Fruit fly (Drosophila melanogaster): ENCODE results near the gene CG5644.
A peak's percentile ranks its signal among the peaks of the same experiment; 100 is the strongest.

The CG5644 gene

dm6 chr3L:8979780-8980179 is at the start of gene CG5644:
CG5644 (minus strand) TSS chr3L:8979880.
- TF ChIP-seq tj (GFP tag; optimal IDR thresholded peaks at IDR 0.05) (peak; percentile 0), CG1620 (GFP tag; optimal IDR thresholded peaks at IDR 0.05) (no peak)

dm6 chr3L:9029183-9029789 is 49.6 kb upstream of the CG5644 start:
- TF ChIP-seq CG33017 (tag; optimal IDR thresholded peaks at IDR 0.05) = no peak
- no peak for TF ChIP-seq pad (GFP tag; optimal IDR thresholded peaks at IDR 0.05)
- TF ChIP-seq ovo (GFP tag; optimal IDR thresholded peaks at IDR 0.05) = no peak
- TF ChIP-seq CG1620 (GFP tag; optimal IDR thresholded peaks at IDR 0.05) = no peak
- TF ChIP-seq CG14711 (tag; optimal IDR thresholded peaks at IDR 0.05) = no peak
- TF ChIP-seq kay (GFP tag; ENCODE audit: borderline replicate concordance) = no peak
- TF ChIP-seq tj (GFP tag; optimal IDR thresholded peaks at IDR 0.05) = no peak
- no peak for TF ChIP-seq toe (GFP tag; optimal IDR thresholded peaks at IDR 0.05)
- no peak for TF ChIP-seq bab1 (GFP tag; optimal IDR thresholded peaks at IDR 0.05)
- TF ChIP-seq CG5204 (GFP tag; optimal IDR thresholded peaks at IDR 0.05) = no peak
- TF ChIP-seq cnc (optimal IDR thresholded peaks at IDR 0.05) = no peak
- no peak for TF ChIP-seq CG11617 (GFP tag; optimal IDR thresholded peaks at IDR 0.05)
- no peak for TF ChIP-seq cic (GFP tag; optimal IDR thresholded peaks at IDR 0.05)
- TF ChIP-seq CG12768 (GFP tag; optimal IDR thresholded peaks at IDR 0.05) = no peak
- no peak for TF ChIP-seq Clk (GFP tag; optimal IDR thresholded peaks at IDR 0.05)

- no peak for TF ChIP-seq CG14711 (tag; optimal IDR thresholded peaks at IDR 0.05)
- TF ChIP-seq CG11617 (GFP tag; optimal IDR thresholded peaks at IDR 0.05) = no peak
- TF ChIP-seq Clk (GFP tag; optimal IDR thresholded peaks at IDR 0.05) = no peak
- no peak for TF ChIP-seq kay (GFP tag; ENCODE audit: borderline replicate concordance)
- no peak for TF ChIP-seq Hr96 (GFP tag; optimal IDR thresholded peaks at IDR 0.05)
- TF ChIP-seq CG7101 (tag; optimal IDR thresholded peaks at IDR 0.05) = no peak
- no peak for TF ChIP-seq Mnt (GFP tag; optimal IDR thresholded peaks at IDR 0.05)
- TF ChIP-seq bab1 (GFP tag; optimal IDR thresholded peaks at IDR 0.05) = no peak
- TF ChIP-seq ovo (GFP tag; optimal IDR thresholded peaks at IDR 0.05) = no peak
- no peak for TF ChIP-seq Crg-1 (GFP tag; optimal IDR thresholded peaks at IDR 0.05)
- no peak for TF ChIP-seq cnc (optimal IDR thresholded peaks at IDR 0.05)
- no peak for TF ChIP-seq cic (GFP tag; optimal IDR thresholded peaks at IDR 0.05)
- TF ChIP-seq pad (GFP tag; optimal IDR thresholded peaks at IDR 0.05) = no peak
- TF ChIP-seq tj (GFP tag; optimal IDR thresholded peaks at IDR 0.05) = no peak
- no peak for TF ChIP-seq CG7045 (GFP tag; optimal IDR thresholded peaks at IDR 0.05)
- TF ChIP-seq CG5204 (GFP tag; optimal IDR thresholded peaks at IDR 0.05) = no peak
- no peak for TF ChIP-seq toe (GFP tag; optimal IDR thresholded peaks at IDR 0.05)
- TF ChIP-seq CG33017 (tag; optimal IDR thresholded peaks at IDR 0.05) = no peak
- no peak for TF ChIP-seq CG1620 (GFP tag; optimal IDR thresholded peaks at IDR 0.05)
Measured at dm6 chr3L:9028057-9028456, 48.4 kb upstream of the CG5644 start.

- no peak for TF ChIP-seq CG5204 (GFP tag; optimal IDR thresholded peaks at IDR 0.05)
- no peak for TF ChIP-seq CG7101 (tag; optimal IDR thresholded peaks at IDR 0.05)
- TF ChIP-seq ovo (GFP tag; optimal IDR thresholded peaks at IDR 0.05) = no peak
- TF ChIP-seq bab1 (GFP tag; optimal IDR thresholded peaks at IDR 0.05) = no peak
- no peak for TF ChIP-seq cic (GFP tag; optimal IDR thresholded peaks at IDR 0.05)
- TF ChIP-seq CG7045 (GFP tag; optimal IDR thresholded peaks at IDR 0.05) = no peak
- no peak for TF ChIP-seq CG14711 (tag; optimal IDR thresholded peaks at IDR 0.05)
- TF ChIP-seq kay (GFP tag; ENCODE audit: borderline replicate concordance) = no peak
- TF ChIP-seq Crg-1 (GFP tag; optimal IDR thresholded peaks at IDR 0.05) = no peak
- TF ChIP-seq toe (GFP tag; optimal IDR thresholded peaks at IDR 0.05) = no peak
- TF ChIP-seq CG12768 (GFP tag; optimal IDR thresholded peaks at IDR 0.05) = no peak
- no peak for TF ChIP-seq cnc (optimal IDR thresholded peaks at IDR 0.05)
- no peak for TF ChIP-seq Mnt (GFP tag; optimal IDR thresholded peaks at IDR 0.05)
- no peak for TF ChIP-seq tj (GFP tag; optimal IDR thresholded peaks at IDR 0.05)
- TF ChIP-seq Hr96 (GFP tag; optimal IDR thresholded peaks at IDR 0.05) = no peak
- no peak for TF ChIP-seq pad (GFP tag; optimal IDR thresholded peaks at IDR 0.05)
- TF ChIP-seq CG1620 (GFP tag; optimal IDR thresholded peaks at IDR 0.05) = no peak
- no peak for TF ChIP-seq CG11617 (GFP tag; optimal IDR thresholded peaks at IDR 0.05)
- TF ChIP-seq Clk (GFP tag; optimal IDR thresholded peaks at IDR 0.05) = no peak
Measured at dm6 chr3L:9027122-9027696, 47.5 kb upstream of the CG5644 start.

- TF ChIP-seq CG1620 (GFP tag; optimal IDR thresholded peaks at IDR 0.05) (no peak), kay (GFP tag; ENCODE audit: borderline replicate concordance) (no peak), CG5204 (GFP tag; optimal IDR thresholded peaks at IDR 0.05) (no peak), CG7045 (GFP tag; optimal IDR thresholded peaks at IDR 0.05) (no peak), CG12768 (GFP tag; optimal IDR thresholded peaks at IDR 0.05) (no peak), toe (GFP tag; optimal IDR thresholded peaks at IDR 0.05) (no peak), cic (GFP tag; optimal IDR thresholded peaks at IDR 0.05) (no peak), pad (GFP tag; optimal IDR thresholded peaks at IDR 0.05) (no peak), bab1 (GFP tag; optimal IDR thresholded peaks at IDR 0.05) (no peak), cnc (optimal IDR thresholded peaks at IDR 0.05) (no peak), ovo (GFP tag; optimal IDR thresholded peaks at IDR 0.05) (no peak), CG33017 (tag; optimal IDR thresholded peaks at IDR 0.05) (no peak), CG7101 (tag; optimal IDR thresholded peaks at IDR 0.05) (no peak), Crg-1 (GFP tag; optimal IDR thresholded peaks at IDR 0.05) (no peak), Clk (GFP tag; optimal IDR thresholded peaks at IDR 0.05) (no peak), Mnt (GFP tag; optimal IDR thresholded peaks at IDR 0.05) (no peak), CG11617 (GFP tag; optimal IDR thresholded peaks at IDR 0.05) (no peak), CG14711 (tag; optimal IDR thresholded peaks at IDR 0.05) (no peak), Hr96 (GFP tag; optimal IDR thresholded peaks at IDR 0.05) (no peak), tj (GFP tag; optimal IDR thresholded peaks at IDR 0.05) (no peak)
Measured at dm6 chr3L:9026568-9026967, 46.9 kb upstream of the CG5644 start.

- TF ChIP-seq cic (GFP tag; optimal IDR thresholded peaks at IDR 0.05) (no peak), Mnt (GFP tag; optimal IDR thresholded peaks at IDR 0.05) (no peak), Clk (GFP tag; optimal IDR thresholded peaks at IDR 0.05) (no peak), CG7045 (GFP tag; optimal IDR thresholded peaks at IDR 0.05) (no peak), tj (GFP tag; optimal IDR thresholded peaks at IDR 0.05) (no peak), toe (GFP tag; optimal IDR thresholded peaks at IDR 0.05) (no peak), bab1 (GFP tag; optimal IDR thresholded peaks at IDR 0.05) (no peak), pad (GFP tag; optimal IDR thresholded peaks at IDR 0.05) (no peak), CG12768 (GFP tag; optimal IDR thresholded peaks at IDR 0.05) (no peak), kay (GFP tag; ENCODE audit: borderline replicate concordance) (no peak), CG5204 (GFP tag; optimal IDR thresholded peaks at IDR 0.05) (no peak), cnc (optimal IDR thresholded peaks at IDR 0.05) (no peak), Hr96 (GFP tag; optimal IDR thresholded peaks at IDR 0.05) (no peak), CG33017 (tag; optimal IDR thresholded peaks at IDR 0.05) (no peak), ovo (GFP tag; optimal IDR thresholded peaks at IDR 0.05) (no peak), Crg-1 (GFP tag; optimal IDR thresholded peaks at IDR 0.05) (no peak), CG11617 (GFP tag; optimal IDR thresholded peaks at IDR 0.05) (no peak), CG7101 (tag; optimal IDR thresholded peaks at IDR 0.05) (no peak)
Measured at dm6 chr3L:9025680-9026079, 46.0 kb upstream of the CG5644 start.

All from whole organism, adult.